Worm (Caenorhabditis elegans) whole organism, young adult: ENCODE results near the gene srsx-8.

Experiments
- F52B5.7 ChIP-seq: sonication (generic microtip); optimal IDR thresholded peaks from 2 replicates; lab custom pipeline; 2016; ENCODE audit warnings: mild to moderate bottlenecking, missing genetic modification characterization, missing compliant biosample characterization
- Y53F4B.3 ChIP-seq: fragments of 200-800 bp; sonication (Bioruptor generic); IDR thresholded peaks from 2 replicates; pipeline ENCODE4 v1.3.6; 2022; ENCODE audit warnings: missing genetic modification reagents, missing genetic modification characterization, missing compliant biosample characterization
- Y95B8A.8 ChIP-seq: fragments of 200-800 bp; sonication (Bioruptor generic); IDR thresholded peaks from 2 replicates; pipeline ENCODE4 v1.3.6; 2022; ENCODE audit warnings: missing genetic modification reagents, missing genetic modification characterization, missing compliant biosample characterization
- ama-1 ChIP-seq, 3 experiments: fragments of 150-350 bp in 1 of 3; sonication (generic microtip) in 2 of 3; optimal IDR thresholded peaks; 2 replicates each; lab custom pipeline; 2014 to 2018; ENCODE audit warnings: missing biosample characterization in 2 of 3, missing genetic modification characterization in 2 of 3, missing genetic modification reagents in 2 of 3
- atf-7 ChIP-seq: sonication (generic microtip); optimal IDR thresholded peaks from 2 replicates; lab custom pipeline; 2017; ENCODE audit warnings: mild to moderate bottlenecking, missing genetic modification characterization, missing compliant biosample characterization
- cebp-1 ChIP-seq, 2 experiments: fragments of 200-800 bp in 1 of 2; sonication (Bioruptor generic) in 1 of 2; sonication (generic microtip) in 1 of 2; IDR thresholded peaks in 1 of 2; optimal IDR thresholded peaks in 1 of 2; 2 replicates each; pipeline versions ENCODE4 v1.3.6 to Lab custom; 2017 to 2022; ENCODE audit warnings: missing compliant biosample characterization in 2 of 2, missing genetic modification characterization in 2 of 2, mild to moderate bottlenecking in 1 of 2, missing genetic modification reagents in 1 of 2, moderate library complexity in 1 of 2
- hlh-26 ChIP-seq: fragments of 200-800 bp; sonication (Bioruptor generic); conservative IDR thresholded peaks from 2 replicates; pipeline ENCODE4 v1.3.6; 2022; ENCODE audit warnings: missing genetic modification reagents, missing genetic modification characterization, missing compliant biosample characterization
- snpc-1.3 ChIP-seq: sonication (generic microtip); optimal IDR thresholded peaks from 2 replicates; lab custom pipeline; 2017; ENCODE audit warnings: missing genetic modification characterization, mild to moderate bottlenecking, missing compliant biosample characterization, antibody characterized with exemption, moderate library complexity, missing genotype, missing genetic modification reagents; ENCODE audit not compliant: insufficient read depth
- unc-62 ChIP-seq: fragments of 150-350 bp; optimal IDR thresholded peaks from 2 replicates; lab custom pipeline; 2014; ENCODE audit warnings: missing biosample characterization, missing genetic modification reagents, missing genetic modification characterization

DNA sequence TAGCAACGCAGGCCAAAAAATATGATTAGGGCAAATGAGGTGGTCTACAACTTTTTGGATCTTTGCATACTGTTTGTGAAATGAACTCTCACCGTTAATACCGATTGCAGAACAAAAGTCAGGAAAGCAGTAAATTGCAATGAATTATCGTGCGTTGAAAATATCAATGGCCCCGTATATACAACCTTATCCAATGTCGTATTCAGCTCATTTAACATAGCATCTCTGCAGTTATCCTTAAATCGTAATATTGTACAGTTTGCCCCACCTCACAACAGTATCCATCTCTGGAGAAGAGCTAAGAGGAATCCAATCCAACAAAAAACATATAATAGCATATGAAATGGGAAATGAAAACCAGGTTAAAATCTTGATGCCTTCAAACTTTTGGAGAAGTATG lies 20.4 kb downstream of the srsx-8 start:
- TF ChIP-seq atf-7 (tag; lab: Kevin White, UChicago) (no peak), hlh-26 (GFP tag; lab: Robert Waterston, UW) (no peak), snpc-1.3 (tag; lab: Kevin White, UChicago) (no peak), ama-1 (optimal IDR thresholded peaks at IDR 0.05; lab: Kevin White, UChicago) (no peak), ama-1 (GFP tag; optimal IDR thresholded peaks at IDR 0.05; lab: Kevin White, UChicago) (no peak), Y53F4B.3 (GFP tag; lab: Robert Waterston, UW) (no peak), cebp-1 (GFP tag; IDR thresholded peaks at IDR 0.05; lab: Robert Waterston, UW) (no peak), cebp-1 (tag; optimal IDR thresholded peaks at IDR 0.05; lab: Kevin White, UChicago) (no peak), F52B5.7 (tag; lab: Kevin White, UChicago) (no peak), unc-62 (no peak), Y95B8A.8 (GFP tag; lab: Robert Waterston, UW) (no peak)
